Fruit fly (Drosophila melanogaster): Measurements from ENCODE around the gene Hs2st.

- TF ChIP-seq ttk (optimal IDR thresholded peaks at IDR 0.05) (no peak), h (optimal IDR thresholded peaks at IDR 0.05) (no peak), insv (optimal IDR thresholded peaks at IDR 0.05) (no peak), psq (optimal IDR thresholded peaks at IDR 0.05) (no peak), Sin3A (optimal IDR thresholded peaks at IDR 0.05) (no peak)
These were observed 11.3 kb downstream of the Hs2st start for dm6 chr2L:19433292-19433691.

Measured in Kc167 (cell line).